Fruit fly (Drosophila melanogaster) whole organism, embryonic: ENCODE measurements around the gene CG42781.

Experiments used
- Atf3 ChIP-seq: fragments of 200-800 bp; sonication (Bioruptor generic); optimal IDR thresholded peaks from 3 replicates; lab custom pipeline; 2016; ENCODE audit warnings: missing biosample characterization, missing genetic modification characterization
- CG10209 ChIP-seq: fragments of 200-800 bp; sonication (Bioruptor generic); optimal IDR thresholded peaks from 3 replicates; lab custom pipeline; 2017; ENCODE audit warnings: missing biosample characterization, mild to moderate bottlenecking, missing genetic modification characterization, missing genetic modification reagents
- CG10431 ChIP-seq: fragments of 200-800 bp; sonication (Bioruptor generic); optimal IDR thresholded peaks from 3 replicates; lab custom pipeline; 2018; ENCODE audit warnings: missing biosample characterization, mild to moderate bottlenecking, missing genetic modification characterization
- CG12769 ChIP-seq: fragments of 200-800 bp; sonication (Bioruptor generic); optimal IDR thresholded peaks from 2 replicates; lab custom pipeline; 2019; ENCODE audit warnings: missing biosample characterization, mild to moderate bottlenecking, missing genetic modification characterization, moderate library complexity
- CG13624 ChIP-seq: fragments of 200-800 bp; sonication (Bioruptor generic); optimal IDR thresholded peaks from 2 replicates; lab custom pipeline; 2016; ENCODE audit warnings: missing biosample characterization, missing genetic modification characterization
- CG14014 ChIP-seq: fragments of 200-800 bp; sonication (Bioruptor generic); IDR thresholded peaks from 2 replicates; pipeline ENCODE4 v1.3.6; 2022; ENCODE audit warnings: missing biosample characterization, missing genetic modification characterization
- CG1603 ChIP-seq: fragments of 200-800 bp; sonication (Bioruptor generic); optimal IDR thresholded peaks from 2 replicates; lab custom pipeline; 2019; ENCODE audit warnings: missing biosample characterization, mild to moderate bottlenecking, missing genetic modification characterization, moderate library complexity
- CG16815 ChIP-seq: fragments of 200-800 bp; sonication (Bioruptor generic); optimal IDR thresholded peaks from 3 replicates; lab custom pipeline; 2017; ENCODE audit warnings: missing biosample characterization, mild to moderate bottlenecking, missing genetic modification characterization
- CG17359 ChIP-seq: fragments of 200-800 bp; sonication (Bioruptor generic); optimal IDR thresholded peaks from 3 replicates; lab custom pipeline; 2018; ENCODE audit warnings: missing biosample characterization, mild to moderate bottlenecking, missing genetic modification characterization, moderate library complexity
- CG3163 ChIP-seq: fragments of 200-800 bp; sonication (Bioruptor generic); optimal IDR thresholded peaks from 3 replicates; lab custom pipeline; 2016; ENCODE audit warnings: missing biosample characterization, missing genetic modification characterization
- CG32532 ChIP-seq: fragments of 200-800 bp; sonication (Bioruptor generic); IDR thresholded peaks from 2 replicates; pipeline ENCODE4 v1.3.6; 2022; ENCODE audit warnings: missing biosample characterization, missing genetic modification characterization
- CG4424 ChIP-seq: fragments of 200-800 bp; sonication (Bioruptor generic); optimal IDR thresholded peaks from 3 replicates; lab custom pipeline; 2016; ENCODE audit warnings: missing biosample characterization, missing genetic modification characterization
- CG4707 ChIP-seq: fragments of 200-800 bp; sonication (Bioruptor generic); optimal IDR thresholded peaks from 2 replicates; lab custom pipeline; 2018; ENCODE audit warnings: missing biosample characterization, mild to moderate bottlenecking, missing genetic modification characterization, moderate library complexity
- CG6254 ChIP-seq: fragments of 200-800 bp; sonication (Bioruptor generic); optimal IDR thresholded peaks from 3 replicates; lab custom pipeline; 2017; ENCODE audit warnings: mild to moderate bottlenecking, missing biosample characterization, missing genetic modification reagents, missing genetic modification characterization
- CG6654 ChIP-seq: fragments of 200-800 bp; sonication (Bioruptor generic); optimal IDR thresholded peaks from 2 replicates; lab custom pipeline; 2017; ENCODE audit warnings: missing biosample characterization, mild to moderate bottlenecking, missing genetic modification characterization
- CG7271 ChIP-seq: fragments of 200-800 bp; sonication (Bioruptor generic); optimal IDR thresholded peaks from 2 replicates; lab custom pipeline; 2018; ENCODE audit warnings: missing biosample characterization, mild to moderate bottlenecking, missing genetic modification characterization, moderate library complexity
- CG8089 ChIP-seq: fragments of 200-800 bp; sonication (Bioruptor generic); optimal IDR thresholded peaks from 3 replicates; lab custom pipeline; 2016; ENCODE audit warnings: missing biosample characterization, missing genetic modification characterization
- CG8290 ChIP-seq, 3 experiments: fragments of 200-800 bp; sonication (Bioruptor generic); optimal IDR thresholded peaks; 2 replicates each; lab custom pipeline; 2016 to 2019; ENCODE audit warnings: missing biosample characterization in 3 of 3, missing genetic modification characterization in 3 of 3, mild to moderate bottlenecking in 2 of 3, moderate library complexity in 1 of 3
- CG8924 ChIP-seq: fragments of 200-800 bp; optimal IDR thresholded peaks from 3 replicates; lab custom pipeline; 2019; ENCODE audit warnings: missing biosample characterization, mild to moderate bottlenecking, missing genetic modification characterization, moderate library complexity
- CoRest ChIP-seq: fragments of 200-800 bp; sonication (Bioruptor generic); optimal IDR thresholded peaks from 3 replicates; lab custom pipeline; 2018; ENCODE audit warnings: missing biosample characterization, mild to moderate bottlenecking, missing genetic modification characterization, moderate library complexity
- Dbx ChIP-seq: fragments of 200-800 bp; sonication (Bioruptor generic); IDR thresholded peaks from 3 replicates; pipeline ENCODE4 v1.3.6; 2022; ENCODE audit warnings: missing biosample characterization, missing genetic modification characterization
- Ets97D ChIP-seq: fragments of 200-800 bp; sonication (Bioruptor generic); optimal IDR thresholded peaks from 3 replicates; lab custom pipeline; 2016; ENCODE audit warnings: missing biosample characterization, missing genetic modification characterization
- Hand ChIP-seq: fragments of 200-800 bp; sonication (Bioruptor generic); optimal IDR thresholded peaks from 2 replicates; lab custom pipeline; 2017; ENCODE audit warnings: mild to moderate bottlenecking, missing biosample characterization, missing genetic modification reagents, missing genetic modification characterization
- Hr39 ChIP-seq: fragments of >200 bp; optimal IDR thresholded peaks from 2 replicates; lab custom pipeline; 2017
- Hr51 ChIP-seq, 2 experiments: fragments of 200-800 bp; sonication (Bioruptor generic); optimal IDR thresholded peaks; 2 replicates in 1 of 2; 3 replicates in 1 of 2; lab custom pipeline; 2016 to 2018; ENCODE audit warnings: missing biosample characterization in 2 of 2, missing genetic modification characterization in 2 of 2, mild to moderate bottlenecking in 1 of 2, moderate library complexity in 1 of 2
- MTF-1 ChIP-seq: fragments of 200-800 bp; sonication (Bioruptor generic); optimal IDR thresholded peaks from 2 replicates; lab custom pipeline; 2018; ENCODE audit warnings: missing biosample characterization, mild to moderate bottlenecking, missing genetic modification characterization, borderline replicate concordance
- Mes4 ChIP-seq: fragments of 200-800 bp; sonication (Bioruptor generic); optimal IDR thresholded peaks from 2 replicates; lab custom pipeline; 2016; ENCODE audit warnings: missing biosample characterization, missing genetic modification characterization
- Myb ChIP-seq: fragments of 200-800 bp; sonication (Bioruptor generic); optimal IDR thresholded peaks from 2 replicates; lab custom pipeline; 2016; ENCODE audit warnings: missing biosample characterization, missing genetic modification characterization
- Nf-YB ChIP-seq: fragments of 200-800 bp; sonication (Bioruptor generic); optimal IDR thresholded peaks from 3 replicates; lab custom pipeline; 2019; ENCODE audit warnings: missing biosample characterization, mild to moderate bottlenecking, missing genetic modification characterization, moderate library complexity
- Oli ChIP-seq: fragments of 200-800 bp; sonication (Bioruptor generic); optimal IDR thresholded peaks from 2 replicates; lab custom pipeline; 2018; ENCODE audit warnings: missing biosample characterization, mild to moderate bottlenecking, missing genetic modification characterization, moderate library complexity
- Rfx ChIP-seq: fragments of 200-800 bp; sonication (Bioruptor generic); IDR thresholded peaks from 2 replicates; pipeline ENCODE4 v1.3.6; 2022; ENCODE audit warnings: missing biosample characterization, missing genetic modification characterization
- Sin3A ChIP-seq: fragments of >200 bp; optimal IDR thresholded peaks from 2 replicates; lab custom pipeline; 2018
- Sox100B ChIP-seq: fragments of 200-800 bp; sonication (Bioruptor generic); optimal IDR thresholded peaks from 3 replicates; lab custom pipeline; 2018; ENCODE audit warnings: missing biosample characterization, mild to moderate bottlenecking, missing genetic modification characterization
- bab2 ChIP-seq: fragments of 200-800 bp; sonication (Bioruptor generic); optimal IDR thresholded peaks from 2 replicates; lab custom pipeline; 2016; ENCODE audit warnings: missing biosample characterization, missing genetic modification characterization
- cwo ChIP-seq: fragments of 200-800 bp; sonication (Bioruptor generic); optimal IDR thresholded peaks from 3 replicates; lab custom pipeline; 2017; ENCODE audit warnings: missing biosample characterization, missing genetic modification characterization, mild to moderate bottlenecking, moderate library complexity, missing genetic modification reagents
- emc ChIP-seq: fragments of 200-800 bp; sonication (Bioruptor generic); optimal IDR thresholded peaks from 2 replicates; lab custom pipeline; 2016; ENCODE audit warnings: missing biosample characterization, missing genetic modification characterization
- exex ChIP-seq: fragments of 200-800 bp; sonication (Bioruptor generic); optimal IDR thresholded peaks from 4 replicates; lab custom pipeline; 2018; ENCODE audit warnings: missing biosample characterization, mild to moderate bottlenecking, missing genetic modification characterization, moderate library complexity
- fru ChIP-seq: fragments of >200 bp; optimal IDR thresholded peaks from 2 replicates; lab custom pipeline; 2017
- gce ChIP-seq: fragments of 200-800 bp; sonication (Bioruptor generic); IDR thresholded peaks from 3 replicates; pipeline ENCODE4 v1.3.6; 2022; ENCODE audit warnings: missing biosample characterization, missing genetic modification characterization
- gem ChIP-seq: fragments of 200-800 bp; sonication (Bioruptor generic); optimal IDR thresholded peaks from 2 replicates; lab custom pipeline; 2019; ENCODE audit warnings: missing biosample characterization, mild to moderate bottlenecking, missing genetic modification characterization, moderate library complexity
- nmo ChIP-seq: fragments of 200-800 bp; sonication (Bioruptor generic); optimal IDR thresholded peaks from 2 replicates; lab custom pipeline; 2018; ENCODE audit warnings: missing biosample characterization, mild to moderate bottlenecking, missing genetic modification characterization, moderate library complexity
- peb ChIP-seq: fragments of 200-800 bp; sonication (Bioruptor generic); IDR thresholded peaks from 2 replicates; pipeline ENCODE4 v1.3.6; 2022; ENCODE audit warnings: missing biosample characterization, missing genetic modification characterization
- pzg ChIP-seq: fragments of 200-800 bp; sonication (Bioruptor generic); optimal IDR thresholded peaks from 3 replicates; lab custom pipeline; 2018; ENCODE audit warnings: missing biosample characterization, mild to moderate bottlenecking, missing genetic modification characterization, moderate library complexity
- sd ChIP-seq: fragments of 200-800 bp; sonication (Bioruptor generic); optimal IDR thresholded peaks from 3 replicates; lab custom pipeline; 2018; ENCODE audit warnings: missing biosample characterization, mild to moderate bottlenecking, missing genetic modification characterization, moderate library complexity
- sisA ChIP-seq: fragments of 200-800 bp; sonication (Bioruptor generic); IDR thresholded peaks from 2 replicates; pipeline ENCODE4 v1.3.6; 2022; ENCODE audit warnings: missing biosample characterization, missing genetic modification characterization
- sna ChIP-seq: fragments of 200-800 bp; sonication (Bioruptor generic); IDR thresholded peaks from 2 replicates; pipeline ENCODE4 v1.3.6; 2022; ENCODE audit warnings: missing biosample characterization, missing genetic modification characterization; ENCODE audit not compliant: partially characterized antibody
- ttk ChIP-seq: fragments of 200-800 bp; sonication (Bioruptor generic); IDR thresholded peaks from 2 replicates; pipeline ENCODE4 v2.1.2; 2022; ENCODE audit warnings: missing biosample characterization, missing genetic modification characterization
- unc-4 ChIP-seq: fragments of 200-800 bp; sonication (Bioruptor generic); IDR thresholded peaks from 2 replicates; pipeline ENCODE4 v1.3.6; 2022; ENCODE audit warnings: missing biosample characterization, missing genetic modification characterization; ENCODE audit not compliant: partially characterized antibody
- vvl ChIP-seq: fragments of 200-800 bp; sonication (Bioruptor generic); IDR thresholded peaks from 2 replicates; pipeline ENCODE4 v1.3.6; 2022; ENCODE audit warnings: missing biosample characterization, missing genetic modification characterization
- zf30C ChIP-seq: fragments of 200-800 bp; sonication (Bioruptor generic); optimal IDR thresholded peaks from 3 replicates; lab custom pipeline; 2018; ENCODE audit warnings: missing biosample characterization, mild to moderate bottlenecking, missing genetic modification characterization

The CG42781 gene

DNA sequence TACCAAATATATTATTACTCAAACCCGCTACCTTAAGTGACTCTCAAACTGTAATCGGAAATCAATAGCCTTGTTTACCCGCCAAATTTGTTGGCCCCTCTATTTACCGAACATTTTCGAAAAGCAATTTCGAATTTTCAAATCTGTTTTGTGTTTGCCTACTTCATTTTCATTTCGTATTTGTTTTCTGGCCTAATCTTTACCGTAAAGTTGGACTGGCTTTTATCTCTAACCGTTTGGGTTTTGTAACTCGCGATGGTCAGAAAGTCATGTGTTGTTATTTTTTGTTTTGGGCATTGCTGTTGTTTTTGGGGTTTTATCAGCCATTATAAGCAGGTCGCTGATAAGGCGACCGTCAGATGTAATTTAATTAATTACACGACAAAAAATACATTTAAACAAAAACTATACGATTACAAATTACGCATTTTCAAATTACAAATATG lies 49.5 kb downstream of the CG42781 start (continued):
- TF ChIP-seq gem (peak; percentile 33), zf30C (GFP tag; lab: Kevin White, UChicago) (no peak), CG10209 (GFP tag; lab: Kevin White, UChicago) (peak; percentile 59), exex (peak; percentile 67), ttk (GFP tag; lab: Robert Waterston, UW) (no peak), Nf-YB (no peak), Oli (tag; lab: Kevin White, UChicago) (no peak), nmo (GFP tag; lab: Kevin White, UChicago) (no peak), CG4424 (GFP tag; lab: Kevin White, UChicago) (no peak), emc (GFP tag; lab: Kevin White, UChicago) (no peak), Hand (GFP tag; lab: Kevin White, UChicago) (no peak), CoRest (tag; lab: Kevin White, UChicago) (no peak), CG13624 (GFP tag; lab: Kevin White, UChicago) (no peak), MTF-1 (peak; percentile 84), CG8290 (GFP tag; optimal IDR thresholded peaks at IDR 0.05; lab: Kevin White, UChicago) (peak; percentile 12), CG8290 (tag; optimal IDR thresholded peaks at IDR 0.05; lab: Kevin White, UChicago) (peak; percentile 48 to 72), Ets97D (GFP tag; lab: Kevin White, UChicago) (no peak), CG16815 (GFP tag; lab: Kevin White, UChicago) (no peak), sna (GFP tag; lab: Robert Waterston, UW) (no peak), Rfx (GFP tag; lab: Robert Waterston, UW) (peak; percentile 35; the same call in 1 of the 2 replicates), cwo (no peak), CG3163 (no peak), CG6254 (GFP tag; lab: Kevin White, UChicago) (no peak), Hr39 (lab: Kevin White, UChicago) (no peak), bab2 (GFP tag; lab: Kevin White, UChicago) (peak; percentile 42), CG12769 (peak; percentile 38), Sox100B (GFP tag; lab: Kevin White, UChicago) (peak; percentile 28), gce (peak; percentile 64; the same call in 2 of the 3 replicates), CG7271 (no peak), Mes4 (peak; percentile 37), sd (tag; lab: Kevin White, UChicago) (no peak), CG6654 (GFP tag; lab: Kevin White, UChicago) (peak; percentile 93), Myb (GFP tag; lab: Kevin White, UChicago) (no peak), CG4707 (GFP tag; lab: Kevin White, UChicago) (peak; percentile 64), peb (GFP tag; lab: Robert Waterston, UW) (0 out of 2 replicates have a peak, but pooled peaks have one; percentile 11), CG8089 (peak; percentile 62), CG1603 (tag; lab: Kevin White, UChicago) (peak; percentile 63), CG10431 (GFP tag; lab: Kevin White, UChicago) (peak; percentile 26), Sin3A (lab: Kevin White, UChicago) (no peak), Hr51 (GFP tag; optimal IDR thresholded peaks at IDR 0.05; lab: Kevin White, UChicago) (peak; percentile 38 to 39), CG14014 (peak; percentile 71; the same call in 1 of the 2 replicates), CG17359 (tag; lab: Kevin White, UChicago) (peak; percentile 52), sisA (GFP tag; lab: Robert Waterston, UW) (no peak), CG32532 (GFP tag; lab: Robert Waterston, UW) (no peak), unc-4 (no peak), fru (lab: Kevin White, UChicago) (no peak), pzg (no peak), Atf3 (GFP tag; lab: Kevin White, UChicago) (peak; percentile 31), Dbx (0 out of 3 replicates have a peak, but pooled peaks have one; percentile 41), CG8924 (tag; lab: Kevin White, UChicago) (no peak), vvl (GFP tag; lab: Robert Waterston, UW) (0 out of 2 replicates have a peak, but pooled peaks have one; percentile 19)
